Worm (Caenorhabditis elegans) whole organism, L1 larva: ENCODE results near the gene C17G1.2.

Experiments used
- C04F5.9 ChIP-seq: sonication (generic microtip); optimal IDR thresholded peaks from 2 replicates; lab custom pipeline; 2016; ENCODE audit warnings: missing genetic modification characterization, missing compliant biosample characterization
- C34B4.2 ChIP-seq: sonication (generic microtip); optimal IDR thresholded peaks from 2 replicates; lab custom pipeline; 2017; ENCODE audit warnings: mild to moderate bottlenecking, missing genetic modification characterization, missing compliant biosample characterization
- F16B12.6 ChIP-seq: fragments of 150-350 bp; optimal IDR thresholded peaks from 2 replicates; lab custom pipeline; 2014; ENCODE audit warnings: missing biosample characterization, missing genetic modification characterization
- aha-1 ChIP-seq: fragments of 150-350 bp; optimal IDR thresholded peaks from 2 replicates; lab custom pipeline; 2014; ENCODE audit warnings: missing biosample characterization, missing genetic modification characterization
- aly-2 ChIP-seq: fragments of 150-350 bp; optimal IDR thresholded peaks from 2 replicates; lab custom pipeline; 2014; ENCODE audit warnings: missing biosample characterization, missing genetic modification characterization
- ceh-63 ChIP-seq: fragments of 200-800 bp; sonication (Bioruptor generic); optimal IDR thresholded peaks from 2 replicates; lab custom pipeline; 2018; ENCODE audit warnings: mild to moderate bottlenecking, missing genetic modification characterization, missing compliant biosample characterization
- ceh-88 ChIP-seq: fragments of 200-800 bp; sonication (Bioruptor generic); IDR thresholded peaks from 2 replicates; pipeline ENCODE4 v1.3.6; 2022; ENCODE audit warnings: missing genetic modification characterization, missing compliant biosample characterization
- ces-1 ChIP-seq: fragments of 150-350 bp; optimal IDR thresholded peaks from 2 replicates; lab custom pipeline; 2014; ENCODE audit warnings: missing biosample characterization, missing genetic modification reagents, missing genetic modification characterization
- dpl-1 ChIP-seq, 3 experiments: fragments of 150-350 bp in 2 of 3; sonication (generic microtip) in 1 of 3; optimal IDR thresholded peaks; 2 replicates each; lab custom pipeline; 2014 to 2017; ENCODE audit warnings: missing biosample characterization in 3 of 3, missing genetic modification characterization in 3 of 3, missing genetic modification reagents in 3 of 3
- dsc-1 ChIP-seq: sonication (generic microtip); optimal IDR thresholded peaks from 2 replicates; lab custom pipeline; 2016; ENCODE audit warnings: mild to moderate bottlenecking, missing genetic modification characterization, missing compliant biosample characterization
- efl-1 ChIP-seq, 4 experiments: fragments of 150-350 bp; optimal IDR thresholded peaks in 3 of 4; peaks in 1 of 4; 1 replicate in 1 of 4; 2 replicates in 3 of 4; lab custom pipeline; 2014; ENCODE audit warnings: missing biosample characterization in 2 of 4, missing genetic modification characterization in 2 of 4, missing genetic modification reagents in 2 of 4
- egl-13 ChIP-seq: sonication (generic microtip); optimal IDR thresholded peaks from 2 replicates; lab custom pipeline; 2016; ENCODE audit warnings: missing genotype, missing genetic modification reagents, missing genetic modification characterization, missing compliant biosample characterization
- egl-27 ChIP-seq, 2 experiments: fragments of 150-350 bp in 1 of 2; sonication (generic microtip); optimal IDR thresholded peaks; 3 replicates each; lab custom pipeline; 2017 to 2018; ENCODE audit warnings: missing biosample characterization in 2 of 2, missing genetic modification characterization in 2 of 2, missing genetic modification reagents in 2 of 2
- elt-2 ChIP-seq: sonication (generic microtip); optimal IDR thresholded peaks from 2 replicates; lab custom pipeline; 2016; ENCODE audit warnings: missing genetic modification characterization, mild to moderate bottlenecking, inconsistent platforms, missing compliant biosample characterization, missing genetic modification reagents
- fkh-4 ChIP-seq: sonication (generic microtip); optimal IDR thresholded peaks from 2 replicates; lab custom pipeline; 2016; ENCODE audit warnings: missing compliant biosample characterization, missing genetic modification characterization, borderline replicate concordance
- fos-1 ChIP-seq: fragments of 150-350 bp; optimal IDR thresholded peaks from 2 replicates; lab custom pipeline; 2014; ENCODE audit warnings: missing biosample characterization, missing genetic modification characterization
- grh-1 ChIP-seq: fragments of 200-800 bp; sonication (Bioruptor generic); IDR thresholded peaks from 2 replicates; pipeline ENCODE4 v1.3.6; 2022; ENCODE audit warnings: missing genetic modification reagents, missing genetic modification characterization, missing compliant biosample characterization
- hlh-17 ChIP-seq: fragments of 200-800 bp; sonication (Bioruptor generic); optimal IDR thresholded peaks from 2 replicates; lab custom pipeline; 2018; ENCODE audit warnings: missing genetic modification characterization, mild to moderate bottlenecking, missing compliant biosample characterization, moderate library complexity, borderline replicate concordance
- hpl-2 ChIP-seq: fragments of 150-350 bp; optimal IDR thresholded peaks from 2 replicates; lab custom pipeline; 2014; ENCODE audit warnings: missing biosample characterization, missing genetic modification reagents, missing genetic modification characterization
- mdl-1 ChIP-seq, 2 experiments: fragments of 150-350 bp; optimal IDR thresholded peaks; 2 replicates each; lab custom pipeline; 2014 to 2017; ENCODE audit warnings: missing biosample characterization in 2 of 2, missing genetic modification characterization in 2 of 2, inconsistent platforms in 1 of 2
- nhr-11 ChIP-seq: fragments of 150-350 bp; optimal IDR thresholded peaks from 2 replicates; lab custom pipeline; 2014; ENCODE audit warnings: missing biosample characterization, missing genetic modification characterization
- nhr-12 ChIP-seq: sonication (generic microtip); optimal IDR thresholded peaks from 2 replicates; lab custom pipeline; 2017; ENCODE audit warnings: missing biosample characterization, missing genetic modification characterization
- nhr-20 ChIP-seq: sonication (generic microtip); optimal IDR thresholded peaks from 2 replicates; lab custom pipeline; 2016; ENCODE audit warnings: mild to moderate bottlenecking, missing genetic modification characterization, missing compliant biosample characterization
- nhr-71 ChIP-seq: sonication (generic microtip); optimal IDR thresholded peaks from 2 replicates; lab custom pipeline; 2016; ENCODE audit warnings: mild to moderate bottlenecking, missing genetic modification characterization, moderate library complexity, missing compliant biosample characterization
- nhr-77 ChIP-seq: fragments of 150-350 bp; optimal IDR thresholded peaks from 2 replicates; lab custom pipeline; 2014; ENCODE audit warnings: missing biosample characterization, missing genetic modification characterization
- nhr-85 ChIP-seq: sonication (generic microtip); peaks from one replicate; lab custom pipeline; 2016; ENCODE audit warnings: missing genetic modification characterization, inconsistent platforms, missing compliant biosample characterization
- pag-3 ChIP-seq: sonication (generic microtip); optimal IDR thresholded peaks from 2 replicates; lab custom pipeline; 2017; ENCODE audit warnings: missing genetic modification characterization, mild to moderate bottlenecking, missing compliant biosample characterization, antibody characterized with exemption, borderline replicate concordance; ENCODE audit not compliant: insufficient read depth
- skn-1 ChIP-seq: fragments of 150-350 bp; optimal IDR thresholded peaks from 2 replicates; lab custom pipeline; 2014; ENCODE audit warnings: missing biosample characterization, missing genetic modification characterization
- snpc-4 ChIP-seq: fragments of 150-350 bp; optimal IDR thresholded peaks from 2 replicates; lab custom pipeline; 2014; ENCODE audit warnings: missing biosample characterization, missing genetic modification characterization
- snu-23 ChIP-seq: sonication (generic microtip); optimal IDR thresholded peaks from 2 replicates; lab custom pipeline; 2016; ENCODE audit warnings: missing genetic modification characterization, missing compliant biosample characterization
- sox-4 ChIP-seq: sonication (generic microtip); optimal IDR thresholded peaks from 2 replicates; lab custom pipeline; 2016; ENCODE audit warnings: missing genetic modification characterization, missing compliant biosample characterization
- sup-37 ChIP-seq: fragments of 200-800 bp; sonication (Bioruptor generic); optimal IDR thresholded peaks from 2 replicates; lab custom pipeline; 2018; ENCODE audit warnings: mild to moderate bottlenecking, missing genetic modification characterization, missing compliant biosample characterization
- swsn-7 ChIP-seq: sonication (generic microtip); optimal IDR thresholded peaks from 2 replicates; lab custom pipeline; 2016; ENCODE audit warnings: missing genetic modification characterization, missing compliant biosample characterization
- tbx-2 ChIP-seq: sonication (generic microtip); optimal IDR thresholded peaks from 2 replicates; lab custom pipeline; 2016; ENCODE audit warnings: missing genetic modification characterization, missing compliant biosample characterization
- unc-30 ChIP-seq: sonication (generic microtip); optimal IDR thresholded peaks from 2 replicates; lab custom pipeline; 2017; ENCODE audit warnings: missing biosample characterization, missing genetic modification characterization
- unc-86 ChIP-seq: sonication (generic microtip); optimal IDR thresholded peaks from 2 replicates; lab custom pipeline; 2016; ENCODE audit warnings: missing genetic modification characterization, missing compliant biosample characterization
- vab-15 ChIP-seq: sonication (generic microtip); optimal IDR thresholded peaks from 2 replicates; lab custom pipeline; 2017; ENCODE audit warnings: missing genotype, mild to moderate bottlenecking, missing genetic modification characterization, missing compliant biosample characterization
- xbp-1 ChIP-seq: sonication (generic microtip); optimal IDR thresholded peaks from 2 replicates; lab custom pipeline; 2016; ENCODE audit warnings: missing genetic modification characterization, missing compliant biosample characterization
- zag-1 ChIP-seq: fragments of 150-350 bp; optimal IDR thresholded peaks from 2 replicates; lab custom pipeline; 2014; ENCODE audit warnings: missing biosample characterization, missing genetic modification characterization

C17G1.2 gene

DNA sequence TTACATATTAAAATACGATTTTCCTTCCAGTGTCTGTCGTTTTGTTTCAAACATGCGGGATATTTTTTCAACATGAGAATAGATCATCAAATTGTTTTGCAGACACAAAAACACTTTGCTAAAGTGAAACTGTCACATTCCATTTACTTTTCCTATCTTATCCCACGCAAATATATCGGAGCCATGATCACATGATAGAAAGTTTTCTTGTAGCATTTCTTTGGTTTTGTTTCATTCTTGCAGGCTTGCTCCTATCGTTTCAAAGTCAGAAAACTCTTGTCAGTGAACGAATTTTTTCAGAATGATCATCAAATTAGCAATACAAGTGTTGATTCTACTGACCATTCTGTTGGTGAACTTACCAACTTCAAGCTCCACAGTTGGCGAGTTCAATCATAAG lies at the start of gene C17G1.2:
TSS of gene C17G1.2 (plus strand) at position 301 of the 400 bp plus-strand sequence.
- TF ChIP-seq unc-30 (tag; lab: Kevin White, UChicago): no peak
- no peak for TF ChIP-seq efl-1 (optimal IDR thresholded peaks at IDR 0.05; lab: Kevin White, UChicago)
- TF ChIP-seq efl-1 (GFP tag; optimal IDR thresholded peaks at IDR 0.05 in 1 of 2; lab: Kevin White, UChicago): peak in 1 of 2 experiments; percentile 3

DNA sequence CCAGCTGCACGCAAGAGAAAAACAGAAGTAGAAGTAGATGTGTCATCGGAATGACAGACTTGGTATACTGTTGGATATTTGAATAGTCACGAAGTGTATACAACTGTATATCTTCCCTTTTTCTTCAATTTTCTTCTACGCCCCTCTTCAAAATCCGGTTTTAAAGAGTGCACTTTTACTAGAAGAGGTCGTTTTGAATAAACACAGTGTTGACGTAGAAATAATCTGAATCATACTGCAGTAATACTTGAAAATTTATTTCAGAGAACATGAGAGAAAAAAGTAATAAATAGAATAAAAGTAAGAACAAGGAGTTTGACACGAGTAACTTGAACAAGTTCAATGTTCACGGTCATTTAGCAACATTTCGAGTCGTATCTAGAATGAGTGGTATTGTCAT lies 48.8 kb upstream of the C17G1.2 start, which contains the start of gene R07B1.8:
TSS of gene R07B1.8 (minus strand) at position 101 of the 400 bp plus-strand sequence.
- TF ChIP-seq sox-4 (tag; lab: Kevin White, UChicago) (no peak), nhr-85 (tag; lab: Kevin White, UChicago) (no peak), aly-2 (tag; lab: Kevin White, UChicago) (no peak), ceh-63 (GFP tag; lab: Kevin White, UChicago) (no peak), nhr-20 (no peak), tbx-2 (tag; lab: Kevin White, UChicago) (no peak), skn-1 (tag; lab: Kevin White, UChicago) (no peak), egl-27 (tag; optimal IDR thresholded peaks at IDR 0.05; lab: Kevin White, UChicago) (no peak), C34B4.2 (no peak), mdl-1 (tag; optimal IDR thresholded peaks at IDR 0.05; lab: Kevin White, UChicago) (no peak), hlh-17 (no peak), zag-1 (tag; lab: Kevin White, UChicago) (no peak), dpl-1 (GFP tag; optimal IDR thresholded peaks at IDR 0.05; lab: Kevin White, UChicago) (no peak)

DNA sequence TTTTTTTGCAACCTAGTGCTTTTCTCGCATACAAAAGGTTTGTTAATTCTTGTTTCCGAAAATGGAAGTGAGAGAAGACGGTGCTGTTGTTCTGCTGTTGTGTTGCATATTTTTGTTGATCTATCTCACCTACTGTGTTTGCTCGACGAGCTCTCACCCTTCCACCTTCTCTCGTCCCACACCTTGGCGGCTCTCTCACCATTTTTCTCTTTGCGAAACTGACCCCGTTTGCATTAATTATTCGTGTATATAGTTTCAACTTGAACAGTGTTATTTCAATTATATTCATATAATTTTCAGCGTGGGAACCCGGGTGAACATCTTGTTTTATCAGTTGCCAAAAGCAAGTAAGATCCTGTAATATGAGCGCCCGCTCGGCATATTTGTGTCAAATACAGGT lies 44.2 kb upstream of the C17G1.2 start, which contains the start of gene R07B1.9:
TSS of gene R07B1.9 (plus strand) at position 301 of the 400 bp plus-strand sequence.
- TF ChIP-seq grh-1 (GFP tag; lab: Robert Waterston, UW) (no peak), egl-13 (tag; lab: Kevin White, UChicago) (no peak), hpl-2 (GFP tag; lab: Kevin White, UChicago) (no peak), efl-1 (optimal IDR thresholded peaks at IDR 0.05; lab: Kevin White, UChicago) (no peak), efl-1 (GFP tag; optimal IDR thresholded peaks at IDR 0.05 in 1 of 2; lab: Kevin White, UChicago) (peak in 1 of 2 experiments; percentile 11), nhr-12 (no peak), ceh-88 (GFP tag; lab: Robert Waterston, UW) (no peak), sup-37 (GFP tag; lab: Kevin White, UChicago) (no peak)

DNA sequence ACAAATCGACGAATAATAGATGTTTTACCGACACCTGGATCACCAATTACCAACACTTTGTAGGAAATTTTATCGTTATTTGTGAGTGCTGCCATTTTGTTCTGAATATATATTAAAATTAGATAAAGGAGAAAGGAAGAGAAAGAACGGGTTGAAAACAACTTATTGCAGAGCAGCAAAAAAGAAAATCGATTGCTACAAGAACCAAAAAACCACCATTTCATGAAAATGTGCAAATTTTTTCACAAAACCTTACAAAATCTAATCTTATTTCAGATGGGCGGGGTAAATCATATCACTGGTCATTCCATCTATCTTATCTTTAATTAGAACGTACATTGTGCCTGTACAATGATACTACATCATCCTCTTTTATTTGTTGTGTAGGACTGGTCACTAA lies 39.2 kb upstream of the C17G1.2 start, which contains the start of gene glo-1:
TSS of gene glo-1 (minus strand) at position 101 of the 400 bp plus-strand sequence.
- TF ChIP-seq F16B12.6 (tag; lab: Kevin White, UChicago) (no peak), swsn-7 (tag; lab: Kevin White, UChicago) (no peak), xbp-1 (tag; lab: Kevin White, UChicago) (no peak)
- TF ChIP-seq, all 84 proteins: peak for 0

DNA sequence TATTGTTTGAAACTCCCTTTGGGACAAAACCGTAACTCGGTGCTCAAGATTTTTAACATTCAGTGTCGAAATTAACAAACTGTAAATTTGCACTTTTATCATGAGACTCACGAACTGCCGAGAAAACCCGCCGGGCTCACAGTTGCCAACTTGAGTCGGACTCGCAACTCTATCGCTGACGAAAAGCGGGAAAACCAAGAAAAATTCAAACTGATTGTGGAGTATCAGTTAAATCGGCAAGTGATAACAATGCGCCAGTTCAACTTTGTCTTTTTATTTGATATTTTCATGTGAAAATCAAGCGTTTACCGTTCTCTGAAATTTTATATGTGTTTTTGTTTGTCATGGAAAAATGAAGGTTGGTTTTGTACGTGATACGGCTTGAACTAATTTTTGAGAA lies 38.8 kb upstream of the C17G1.2 start:
- TF ChIP-seq efl-1 (optimal IDR thresholded peaks at IDR 0.05; lab: Kevin White, UChicago) (no peak), efl-1 (GFP tag; optimal IDR thresholded peaks at IDR 0.05 in 1 of 2; lab: Kevin White, UChicago) (peak in 1 of 2 experiments; percentile 62), dsc-1 (tag; lab: Kevin White, UChicago) (no peak), elt-2 (tag; lab: Kevin White, UChicago) (peak; percentile 55), snpc-4 (tag; lab: Kevin White, UChicago) (no peak), aha-1 (tag; lab: Kevin White, UChicago) (no peak)
- TF ChIP-seq, all 84 proteins: peak for 2

DNA sequence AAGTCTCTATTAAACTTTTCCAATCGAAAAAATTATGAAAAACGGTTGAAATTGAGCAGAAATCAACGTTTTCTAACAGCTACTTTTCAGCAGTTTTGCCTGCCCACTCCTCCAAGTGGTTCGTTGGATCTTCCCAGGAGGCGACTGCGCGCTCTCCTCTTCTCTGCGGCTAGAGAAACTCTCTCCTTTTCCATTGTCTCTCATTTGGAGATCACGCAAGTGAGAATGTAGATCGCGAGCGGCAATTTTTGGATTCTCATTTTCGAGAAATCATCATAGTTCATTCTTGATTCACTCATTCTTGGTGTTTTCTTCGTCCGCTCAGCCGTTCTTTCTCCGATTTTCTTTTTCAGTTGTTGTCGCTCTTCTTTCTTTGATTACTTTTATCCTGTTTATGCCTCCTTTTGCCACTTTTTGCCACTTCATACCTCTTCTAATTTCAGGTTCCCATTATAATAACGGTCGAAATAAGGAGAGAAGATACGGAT lies 37.5 kb upstream of the C17G1.2 start, which contains the start of gene mrp-4:
TSS of gene mrp-4 (plus strand) at position 438 of the 488 bp plus-strand sequence.
- TF ChIP-seq zag-1 (tag; lab: Kevin White, UChicago): no peak
- TF ChIP-seq snu-23 (GFP tag; lab: Kevin White, UChicago): no peak
- TF ChIP-seq nhr-77 (tag; lab: Kevin White, UChicago): no peak
- TF ChIP-seq C04F5.9: no peak
- no peak for TF ChIP-seq fos-1 (tag; lab: Kevin White, UChicago)
- no peak for TF ChIP-seq fkh-4 (tag; lab: Kevin White, UChicago)
- TF ChIP-seq vab-15 (tag; lab: Kevin White, UChicago): no peak
- no peak for TF ChIP-seq pag-3
- no peak for TF ChIP-seq ces-1 (GFP tag; lab: Kevin White, UChicago)
- no peak for TF ChIP-seq skn-1 (tag; lab: Kevin White, UChicago)
- no peak for TF ChIP-seq C34B4.2
- TF ChIP-seq unc-86 (tag; lab: Kevin White, UChicago): no peak
- no peak for TF ChIP-seq nhr-71 (tag; lab: Kevin White, UChicago)
- no peak for TF ChIP-seq efl-1 (optimal IDR thresholded peaks at IDR 0.05; lab: Kevin White, UChicago)
- TF ChIP-seq efl-1 (GFP tag; optimal IDR thresholded peaks at IDR 0.05 in 1 of 2; lab: Kevin White, UChicago): no peak
- no peak for TF ChIP-seq hlh-17
- no peak for TF ChIP-seq ceh-88 (GFP tag; lab: Robert Waterston, UW)
- TF ChIP-seq nhr-11: no peak
- TF ChIP-seq egl-13 (tag; lab: Kevin White, UChicago): no peak
